Fruit fly (Drosophila melanogaster) whole organism, prepupa: ENCODE data around the gene CG31459.
A peak's percentile ranks its signal among the peaks of the same experiment; 100 is the strongest.

Experiments
- Blimp-1 ChIP-seq: fragments of 200-800 bp; sonication (Bioruptor generic); optimal IDR thresholded peaks from 3 replicates; lab custom pipeline; 2017; ENCODE audit warnings: missing biosample characterization, missing genetic modification characterization, mild to moderate bottlenecking, moderate library complexity, missing genetic modification reagents
- CG10631 ChIP-seq: fragments of 200-800 bp; sonication (Bioruptor generic); optimal IDR thresholded peaks from 2 replicates; lab custom pipeline; 2016; ENCODE audit warnings: missing biosample characterization, missing genetic modification characterization
- CG11294 ChIP-seq: fragments of 200-800 bp; sonication (Bioruptor generic); IDR thresholded peaks from 2 replicates; pipeline ENCODE4 v1.3.6; 2022; ENCODE audit warnings: missing biosample characterization, missing genetic modification characterization
- CG11762 ChIP-seq: fragments of 200-800 bp; sonication (Bioruptor generic); optimal IDR thresholded peaks from 3 replicates; lab custom pipeline; 2016; ENCODE audit warnings: missing biosample characterization, missing genetic modification characterization; ENCODE audit not compliant: insufficient read depth
- CG11902 ChIP-seq: fragments of 200-800 bp; sonication (Bioruptor generic); optimal IDR thresholded peaks from 3 replicates; lab custom pipeline; 2016; ENCODE audit warnings: missing biosample characterization, missing genetic modification characterization
- CG1621 ChIP-seq: fragments of 200-800 bp; sonication (Bioruptor generic); optimal IDR thresholded peaks from 3 replicates; lab custom pipeline; 2018; ENCODE audit warnings: missing biosample characterization, mild to moderate bottlenecking, missing genetic modification characterization
- CG16779 ChIP-seq: fragments of 200-800 bp; sonication (Bioruptor generic); optimal IDR thresholded peaks from 3 replicates; lab custom pipeline; 2017; ENCODE audit warnings: missing biosample characterization, mild to moderate bottlenecking, missing genetic modification characterization
- CG3032 ChIP-seq: fragments of 200-800 bp; optimal IDR thresholded peaks from 2 replicates; lab custom pipeline; 2019; ENCODE audit warnings: missing biosample characterization, mild to moderate bottlenecking, missing genetic modification characterization, moderate library complexity
- CG31627 ChIP-seq: fragments of 200-800 bp; sonication (Bioruptor generic); optimal IDR thresholded peaks from 3 replicates; lab custom pipeline; 2016; ENCODE audit warnings: missing biosample characterization, missing genetic modification characterization
- CG32006 ChIP-seq: fragments of 200-800 bp; sonication (Bioruptor generic); optimal IDR thresholded peaks from 3 replicates; lab custom pipeline; 2017; ENCODE audit warnings: missing biosample characterization, mild to moderate bottlenecking, missing genetic modification characterization
- CG34406 ChIP-seq: fragments of 200-800 bp; sonication (Bioruptor generic); optimal IDR thresholded peaks from 3 replicates; lab custom pipeline; 2016; ENCODE audit warnings: missing biosample characterization, missing genetic modification characterization
- CG3919 ChIP-seq: fragments of 200-800 bp; sonication (Bioruptor generic); optimal IDR thresholded peaks from 3 replicates; lab custom pipeline; 2016; ENCODE audit warnings: missing biosample characterization, missing genetic modification characterization
- CG6276 ChIP-seq: fragments of 200-800 bp; sonication (Bioruptor generic); optimal IDR thresholded peaks from 2 replicates; lab custom pipeline; 2017; ENCODE audit warnings: missing biosample characterization, mild to moderate bottlenecking, missing genetic modification characterization
- CG6808 ChIP-seq: fragments of 200-800 bp; sonication (Bioruptor generic); optimal IDR thresholded peaks from 3 replicates; lab custom pipeline; 2017; ENCODE audit warnings: missing biosample characterization, missing genetic modification characterization, mild to moderate bottlenecking, moderate library complexity, missing genetic modification reagents
- CG6854 ChIP-seq: fragments of 200-800 bp; sonication (Bioruptor generic); optimal IDR thresholded peaks from 2 replicates; lab custom pipeline; 2017; ENCODE audit warnings: missing biosample characterization, mild to moderate bottlenecking, missing genetic modification characterization
- CG8319 ChIP-seq: fragments of 200-800 bp; sonication (Bioruptor generic); optimal IDR thresholded peaks from 3 replicates; lab custom pipeline; 2016; ENCODE audit warnings: missing biosample characterization, missing genetic modification characterization
- CG9139 ChIP-seq: fragments of 200-800 bp; sonication (Bioruptor generic); optimal IDR thresholded peaks from 3 replicates; lab custom pipeline; 2017; ENCODE audit warnings: missing biosample characterization, mild to moderate bottlenecking, missing genetic modification characterization
- Eip75B ChIP-seq: fragments of 200-800 bp; sonication (Bioruptor generic); optimal IDR thresholded peaks from 3 replicates; lab custom pipeline; 2016; ENCODE audit warnings: missing biosample characterization, missing genetic modification characterization
- Eip78C ChIP-seq: fragments of 200-800 bp; sonication (Bioruptor generic); peaks from one replicate; lab custom pipeline; 2016; ENCODE audit warnings: missing biosample characterization, missing genetic modification characterization
- Eip93F ChIP-seq: fragments of 200-800 bp; sonication (Bioruptor generic); optimal IDR thresholded peaks from 2 replicates; lab custom pipeline; 2016; ENCODE audit warnings: missing biosample characterization, mild to moderate bottlenecking, missing genetic modification characterization
- Ets21C ChIP-seq: fragments of 200-800 bp; sonication (Bioruptor generic); optimal IDR thresholded peaks from 3 replicates; lab custom pipeline; 2016; ENCODE audit warnings: missing biosample characterization, missing genetic modification characterization
- Ets96B ChIP-seq: fragments of 200-800 bp; optimal IDR thresholded peaks from 2 replicates; lab custom pipeline; 2019; ENCODE audit warnings: missing biosample characterization, mild to moderate bottlenecking, missing genetic modification characterization, moderate library complexity
- Hr39 ChIP-seq: fragments of 200-800 bp; sonication (Bioruptor generic); optimal IDR thresholded peaks from 2 replicates; lab custom pipeline; 2016; ENCODE audit warnings: missing biosample characterization, missing genetic modification characterization
- Lpt ChIP-seq: fragments of 200-800 bp; sonication (Bioruptor generic); optimal IDR thresholded peaks from 3 replicates; lab custom pipeline; 2016; ENCODE audit warnings: missing biosample characterization, missing genetic modification characterization
- Met ChIP-seq: fragments of 200-800 bp; sonication (Bioruptor generic); optimal IDR thresholded peaks from 3 replicates; lab custom pipeline; 2016; ENCODE audit warnings: missing biosample characterization, missing genetic modification characterization
- OdsH ChIP-seq: fragments of 200-800 bp; sonication (Bioruptor generic); optimal IDR thresholded peaks from 3 replicates; lab custom pipeline; 2016; ENCODE audit warnings: missing biosample characterization, missing genetic modification characterization
- Sox102F ChIP-seq: fragments of 200-800 bp; sonication (Bioruptor generic); optimal IDR thresholded peaks from 2 replicates; lab custom pipeline; 2016; ENCODE audit warnings: missing biosample characterization, mild to moderate bottlenecking, missing genetic modification characterization
- Sox15 ChIP-seq: fragments of 200-800 bp; sonication (Bioruptor generic); optimal IDR thresholded peaks from 3 replicates; lab custom pipeline; 2016; ENCODE audit warnings: missing biosample characterization, missing genetic modification characterization
- acj6 ChIP-seq: fragments of 200-800 bp; sonication (Bioruptor generic); optimal IDR thresholded peaks from 3 replicates; lab custom pipeline; 2016; ENCODE audit warnings: missing biosample characterization, missing genetic modification characterization
- cyc ChIP-seq: fragments of 200-800 bp; sonication (Bioruptor generic); optimal IDR thresholded peaks from 3 replicates; lab custom pipeline; 2016; ENCODE audit warnings: missing biosample characterization, missing genetic modification characterization
- dsx ChIP-seq: fragments of 200-800 bp; optimal IDR thresholded peaks from 3 replicates; lab custom pipeline; 2019; ENCODE audit warnings: missing biosample characterization, mild to moderate bottlenecking, missing genetic modification characterization, moderate library complexity; ENCODE audit not compliant: poor library complexity, severe bottlenecking
- esn ChIP-seq: fragments of 200-800 bp; sonication (Bioruptor generic); optimal IDR thresholded peaks from 2 replicates; lab custom pipeline; 2016; ENCODE audit warnings: missing biosample characterization, mild to moderate bottlenecking, missing genetic modification characterization, moderate library complexity
- fd85E ChIP-seq: fragments of 200-800 bp; sonication (Bioruptor generic); optimal IDR thresholded peaks from 3 replicates; lab custom pipeline; 2016; ENCODE audit warnings: missing biosample characterization, missing genetic modification characterization
- fkh ChIP-seq: fragments of 200-800 bp; sonication (Bioruptor generic); optimal IDR thresholded peaks from 3 replicates; lab custom pipeline; 2017; ENCODE audit warnings: missing biosample characterization, mild to moderate bottlenecking, missing genetic modification characterization, moderate library complexity
- lz ChIP-seq: fragments of 200-800 bp; sonication (Bioruptor generic); optimal IDR thresholded peaks from 3 replicates; lab custom pipeline; 2016; ENCODE audit warnings: missing biosample characterization, missing genetic modification characterization
- net ChIP-seq: fragments of 200-800 bp; sonication (Bioruptor generic); optimal IDR thresholded peaks from 3 replicates; lab custom pipeline; 2016; ENCODE audit warnings: missing biosample characterization, missing genetic modification characterization
- pdm3 ChIP-seq: fragments of 200-800 bp; sonication (Bioruptor generic); optimal IDR thresholded peaks from 3 replicates; lab custom pipeline; 2016; ENCODE audit warnings: missing biosample characterization, missing genetic modification characterization
- spab ChIP-seq: fragments of 200-800 bp; sonication (Bioruptor generic); optimal IDR thresholded peaks from 2 replicates; lab custom pipeline; 2017; ENCODE audit warnings: missing biosample characterization, mild to moderate bottlenecking, missing genetic modification characterization, missing genetic modification reagents
- svp ChIP-seq: fragments of 200-800 bp; sonication (Bioruptor generic); peaks from one replicate; lab custom pipeline; 2016; ENCODE audit warnings: missing biosample characterization, missing genetic modification characterization
- topi ChIP-seq: fragments of 200-800 bp; sonication (Bioruptor generic); optimal IDR thresholded peaks from 3 replicates; lab custom pipeline; 2016; ENCODE audit warnings: missing biosample characterization, missing genetic modification characterization
- vri ChIP-seq: fragments of 200-800 bp; sonication (Bioruptor generic); optimal IDR thresholded peaks from 3 replicates; lab custom pipeline; 2016; ENCODE audit warnings: missing biosample characterization, mild to moderate bottlenecking, missing genetic modification characterization

CG31459 gene

dm6 chr3R:19847591-19848256 is 7.1 kb downstream of the CG31459 start:
- TF ChIP-seq pdm3 (no peak), fkh (GFP tag; lab: Kevin White, UChicago) (peak; percentile 94), fd85E (GFP tag; lab: Kevin White, UChicago) (no peak), dsx (GFP tag; lab: Kevin White, UChicago) (no peak), CG11294 (no peak), CG3032 (no peak), OdsH (GFP tag; lab: Kevin White, UChicago) (no peak), net (GFP tag; lab: Kevin White, UChicago) (no peak)

dm6 chr3R:19858017-19858659 is 17.5 kb downstream of the CG31459 start:
- peak; percentile 42 for TF ChIP-seq esn (GFP tag; lab: Kevin White, UChicago)
- TF ChIP-seq CG6276 (GFP tag; lab: Kevin White, UChicago): no peak
- peak; percentile 18 for TF ChIP-seq topi (GFP tag; lab: Kevin White, UChicago)
- TF ChIP-seq CG3919 (GFP tag; lab: Kevin White, UChicago): no peak
- TF ChIP-seq CG6854 (GFP tag; lab: Kevin White, UChicago): peak; percentile 17
- peak; percentile 59 for TF ChIP-seq Eip93F (GFP tag; lab: Kevin White, UChicago)
- peak; percentile 4 for TF ChIP-seq Blimp-1 (GFP tag; lab: Kevin White, UChicago)
- TF ChIP-seq vri (GFP tag; lab: Kevin White, UChicago): peak; percentile 81
- TF ChIP-seq fkh (GFP tag; lab: Kevin White, UChicago): peak; percentile 85
- TF ChIP-seq Sox102F: no peak
- TF ChIP-seq Met (GFP tag; lab: Kevin White, UChicago): peak; percentile 25
- no peak for TF ChIP-seq Hr39
- TF ChIP-seq spab (GFP tag; lab: Kevin White, UChicago): no peak
- TF ChIP-seq svp (GFP tag; lab: Kevin White, UChicago): peak; percentile 73

- TF ChIP-seq Hr39: no peak
- no peak for TF ChIP-seq OdsH (GFP tag; lab: Kevin White, UChicago)
- TF ChIP-seq, all 60 proteins: peak for 0
Observed at dm6 chr3R:19858944-19859343, 18.3 kb downstream of the CG31459 start.

dm6 chr3R:19859370-19860033 is 18.9 kb downstream of the CG31459 start:
- TF ChIP-seq Eip78C (GFP tag; lab: Kevin White, UChicago): peak; percentile 76
- peak; percentile 90 for TF ChIP-seq svp (GFP tag; lab: Kevin White, UChicago)
- no peak for TF ChIP-seq cyc (GFP tag; lab: Kevin White, UChicago)
- no peak for TF ChIP-seq OdsH (GFP tag; lab: Kevin White, UChicago)
- no peak for TF ChIP-seq topi (GFP tag; lab: Kevin White, UChicago)
- no peak for TF ChIP-seq CG1621 (tag; lab: Kevin White, UChicago)
- TF ChIP-seq lz (GFP tag; lab: Kevin White, UChicago): peak; percentile 8
- no peak for TF ChIP-seq CG11902 (GFP tag; lab: Kevin White, UChicago)
- peak; percentile 35 for TF ChIP-seq CG16779 (tag; lab: Kevin White, UChicago)
- no peak for TF ChIP-seq CG6808
- no peak for TF ChIP-seq Sox15 (GFP tag; lab: Kevin White, UChicago)
- TF ChIP-seq CG6854 (GFP tag; lab: Kevin White, UChicago): peak; percentile 4
- TF ChIP-seq CG32006 (GFP tag; lab: Kevin White, UChicago): no peak
- TF ChIP-seq Ets21C (GFP tag; lab: Kevin White, UChicago): peak; percentile 3
- TF ChIP-seq CG10631: no peak
- no peak for TF ChIP-seq CG8319 (GFP tag; lab: Kevin White, UChicago)
- TF ChIP-seq CG31627: peak; percentile 6
- no peak for TF ChIP-seq Lpt (GFP tag; lab: Kevin White, UChicago)
- TF ChIP-seq Met (GFP tag; lab: Kevin White, UChicago): peak; percentile 39
- peak; percentile 41 for TF ChIP-seq vri (GFP tag; lab: Kevin White, UChicago)
- TF ChIP-seq spab (GFP tag; lab: Kevin White, UChicago): peak; percentile 29
- no peak for TF ChIP-seq CG6276 (GFP tag; lab: Kevin White, UChicago)
- no peak for TF ChIP-seq Ets96B (tag; lab: Kevin White, UChicago)
- TF ChIP-seq Blimp-1 (GFP tag; lab: Kevin White, UChicago): no peak
- TF ChIP-seq CG11762: no peak
- TF ChIP-seq Eip75B (GFP tag; lab: Kevin White, UChicago): no peak
- TF ChIP-seq CG34406 (GFP tag; lab: Kevin White, UChicago): no peak
- TF ChIP-seq esn (GFP tag; lab: Kevin White, UChicago): peak; percentile 44
- peak; percentile 43 for TF ChIP-seq CG9139 (GFP tag; lab: Kevin White, UChicago)
- TF ChIP-seq acj6 (GFP tag; lab: Kevin White, UChicago): no peak
